Worm (Caenorhabditis elegans): ENCODE results near the gene W04D12.1.

- TF ChIP-seq unc-62 (GFP tag; optimal IDR thresholded peaks at IDR 0.05): no peak
- no peak for TF ChIP-seq tlp-1 (tag; optimal IDR thresholded peaks at IDR 0.05)
- no peak for TF ChIP-seq egl-27 (tag; optimal IDR thresholded peaks at IDR 0.05)
- TF ChIP-seq nhr-28 (tag; optimal IDR thresholded peaks at IDR 0.05): no peak
- no peak for TF ChIP-seq tbx-2 (tag; optimal IDR thresholded peaks at IDR 0.05)
- TF ChIP-seq nhr-76 (tag; optimal IDR thresholded peaks at IDR 0.05): no peak
- no peak for TF ChIP-seq alr-1 (tag; optimal IDR thresholded peaks at IDR 0.05; ENCODE audit: borderline replicate concordance)
- TF ChIP-seq aly-2 (tag; optimal IDR thresholded peaks at IDR 0.05): no peak
- TF ChIP-seq lsy-2 (tag; optimal IDR thresholded peaks at IDR 0.05): no peak
- peak; percentile 31 for TF ChIP-seq lin-14 (GFP tag; optimal IDR thresholded peaks at IDR 0.05)
- TF ChIP-seq unc-30 (tag; optimal IDR thresholded peaks at IDR 0.05): no peak
- TF ChIP-seq aha-1 (tag; optimal IDR thresholded peaks at IDR 0.05): no peak
Measured at ce11 chrIII:5876867-5877641, 40.3 kb downstream of the W04D12.1 start.
